Worm (Caenorhabditis elegans) whole organism, late embryonic: Measurements from ENCODE around the gene far-4.

Experiments used
- C08G9.2 ChIP-seq: sonication (generic microtip); optimal IDR thresholded peaks from 2 replicates; lab custom pipeline; 2016; ENCODE audit warnings: mild to moderate bottlenecking, missing genetic modification characterization, moderate library complexity, missing compliant biosample characterization
- ama-1 ChIP-seq: fragments of 150-350 bp; optimal IDR thresholded peaks from 2 replicates; lab custom pipeline; 2014
- ceh-24 ChIP-seq: sonication (generic microtip); optimal IDR thresholded peaks from 2 replicates; lab custom pipeline; 2016; ENCODE audit warnings: mild to moderate bottlenecking, missing genetic modification characterization, missing compliant biosample characterization
- elt-4 ChIP-seq: sonication (generic microtip); optimal IDR thresholded peaks from 2 replicates; lab custom pipeline; 2016; ENCODE audit warnings: missing genetic modification characterization, missing compliant biosample characterization
- fkh-10 ChIP-seq: fragments of 150-350 bp; optimal IDR thresholded peaks from 2 replicates; lab custom pipeline; 2014; ENCODE audit warnings: missing biosample characterization, missing genetic modification reagents, missing genetic modification characterization
- hlh-30 ChIP-seq: sonication (generic microtip); optimal IDR thresholded peaks from 2 replicates; lab custom pipeline; 2017; ENCODE audit warnings: antibody characterized with exemption, missing genetic modification characterization, missing compliant biosample characterization; ENCODE audit not compliant: insufficient read depth
- lin-11 ChIP-seq: fragments of 200-800 bp; sonication (Bioruptor generic); optimal IDR thresholded peaks from 2 replicates; lab custom pipeline; 2018; ENCODE audit warnings: mild to moderate bottlenecking, missing genetic modification characterization, missing compliant biosample characterization
- madf-2 ChIP-seq: sonication (generic microtip); optimal IDR thresholded peaks from 2 replicates; lab custom pipeline; 2017; ENCODE audit warnings: missing genetic modification characterization, missing compliant biosample characterization
- nfya-1 ChIP-seq: sonication (generic microtip); optimal IDR thresholded peaks from 2 replicates; lab custom pipeline; 2017; ENCODE audit warnings: missing genetic modification characterization, mild to moderate bottlenecking, missing compliant biosample characterization, antibody characterized with exemption, moderate library complexity
- nhr-11 ChIP-seq: fragments of 150-350 bp; optimal IDR thresholded peaks from 2 replicates; lab custom pipeline; 2014; ENCODE audit warnings: missing biosample characterization, missing genetic modification characterization
- pha-4 ChIP-seq: fragments of 150-350 bp; optimal IDR thresholded peaks from 2 replicates; lab custom pipeline; 2018; ENCODE audit warnings: missing biosample characterization, missing genetic modification reagents, missing genetic modification characterization
- ref-2 ChIP-seq: sonication (generic microtip); optimal IDR thresholded peaks from 2 replicates; lab custom pipeline; 2016; ENCODE audit warnings: missing genetic modification characterization, missing compliant biosample characterization
- rnt-1 ChIP-seq: sonication (generic microtip); optimal IDR thresholded peaks from 2 replicates; lab custom pipeline; 2016; ENCODE audit warnings: missing genetic modification characterization, missing compliant biosample characterization
- unc-42 ChIP-seq: sonication (generic microtip); optimal IDR thresholded peaks from 2 replicates; lab custom pipeline; 2016; ENCODE audit warnings: missing genotype, missing genetic modification characterization, missing compliant biosample characterization

- no peak for TF ChIP-seq unc-42 (tag; lab: Kevin White, UChicago)
- no peak for TF ChIP-seq hlh-30 (tag; lab: Kevin White, UChicago)
- no peak for TF ChIP-seq nfya-1 (tag; lab: Kevin White, UChicago)
- no peak for TF ChIP-seq lin-11 (tag; lab: Kevin White, UChicago)
- no peak for TF ChIP-seq ama-1
- TF ChIP-seq ceh-24 (tag; lab: Kevin White, UChicago): no peak
- no peak for TF ChIP-seq elt-4 (tag; lab: Kevin White, UChicago)
- no peak for TF ChIP-seq C08G9.2 (tag; lab: Kevin White, UChicago)
- no peak for TF ChIP-seq nhr-11 (tag; lab: Kevin White, UChicago)
- no peak for TF ChIP-seq madf-2
- no peak for TF ChIP-seq ref-2 (tag; lab: Kevin White, UChicago)
- TF ChIP-seq fkh-10: no peak
- no peak for TF ChIP-seq rnt-1 (tag; lab: Kevin White, UChicago)
- no peak for TF ChIP-seq pha-4 (tag; lab: Kevin White, UChicago)
Measured at ce11 chrV:12954261-12954660, 45.2 kb downstream of the far-4 start.
